Worm (Caenorhabditis elegans): ENCODE results near the gene C25D7.9.

ce11 chrV:15074907-15075306 lies 10.0 kb downstream of the C25D7.9 start:
- TF ChIP-seq him-1 (tag; optimal IDR thresholded peaks at IDR 0.05) (peak; percentile 3), dao-5 (tag; optimal IDR thresholded peaks at IDR 0.05) (no peak)

Measured in whole organism, L4/young adult.